Fruit fly (Drosophila melanogaster): Measurements from ENCODE around the gene CG9399.

DNA sequence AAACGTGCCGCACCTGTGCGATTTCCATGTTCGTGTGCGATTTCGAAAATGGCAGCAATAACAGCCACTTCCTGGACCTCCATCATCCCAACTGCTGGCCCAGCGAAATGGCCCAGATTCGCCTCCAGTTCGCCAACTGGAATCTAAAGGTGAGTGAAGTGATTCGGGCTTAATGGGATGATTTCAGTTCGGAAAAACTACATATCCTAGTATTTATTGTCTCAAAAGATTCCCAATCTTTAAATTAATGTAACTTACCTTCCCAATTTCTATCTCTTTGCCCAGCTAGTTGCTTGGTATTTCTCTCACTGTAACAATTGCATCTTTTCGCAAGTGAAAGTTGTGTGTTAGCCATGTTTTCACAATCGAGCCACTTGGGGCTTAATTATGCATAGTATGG lies 8.0 kb upstream of the CG9399 start:
- TF ChIP-seq usp (GFP tag; optimal IDR thresholded peaks at IDR 0.05), result no peak
- no peak for TF ChIP-seq psq (optimal IDR thresholded peaks at IDR 0.05)
